Fruit fly (Drosophila melanogaster) whole organism, embryonic: ENCODE results near the gene Gr5a.

Experiments used
- Asciz ChIP-seq: fragments of 200-800 bp; sonication (Bioruptor generic); optimal IDR thresholded peaks from 2 replicates; lab custom pipeline; 2017; ENCODE audit warnings: missing biosample characterization, mild to moderate bottlenecking, missing genetic modification characterization, missing genetic modification reagents
- Bteb2 ChIP-seq: fragments of 200-800 bp; sonication (Bioruptor generic); optimal IDR thresholded peaks from 2 replicates; lab custom pipeline; 2016; ENCODE audit warnings: missing biosample characterization, missing genetic modification characterization
- CG10147 ChIP-seq: fragments of 200-800 bp; sonication (Bioruptor generic); optimal IDR thresholded peaks from 2 replicates; lab custom pipeline; 2019; ENCODE audit warnings: missing biosample characterization, mild to moderate bottlenecking, missing genetic modification characterization, moderate library complexity
- CG1233 ChIP-seq: fragments of 200-800 bp; sonication (Bioruptor generic); optimal IDR thresholded peaks from 4 replicates; lab custom pipeline; 2018; ENCODE audit warnings: missing biosample characterization, mild to moderate bottlenecking, missing genetic modification characterization
- CG12391 ChIP-seq: fragments of 200-800 bp; sonication (Bioruptor generic); optimal IDR thresholded peaks from 3 replicates; lab custom pipeline; 2018; ENCODE audit warnings: missing biosample characterization, mild to moderate bottlenecking, missing genetic modification characterization, moderate library complexity
- CG13424 ChIP-seq: fragments of 200-800 bp; sonication (Bioruptor generic); optimal IDR thresholded peaks from 2 replicates; lab custom pipeline; 2019; ENCODE audit warnings: missing biosample characterization, mild to moderate bottlenecking, missing genetic modification characterization, moderate library complexity
- CG13894 ChIP-seq: fragments of 200-800 bp; sonication (Bioruptor generic); optimal IDR thresholded peaks from 3 replicates; lab custom pipeline; 2018; ENCODE audit warnings: missing biosample characterization, mild to moderate bottlenecking, missing genetic modification characterization, moderate library complexity
- CG14441 ChIP-seq: fragments of 200-800 bp; sonication (Bioruptor generic); IDR thresholded peaks from 2 replicates; pipeline ENCODE4 v1.3.6; 2022; ENCODE audit warnings: missing biosample characterization, missing genetic modification characterization
- CG14965 ChIP-seq: fragments of 200-800 bp; sonication (Bioruptor generic); optimal IDR thresholded peaks from 2 replicates; lab custom pipeline; 2016; ENCODE audit warnings: missing biosample characterization, missing genetic modification characterization, borderline replicate concordance
- CG16779 ChIP-seq: fragments of 200-800 bp; sonication (Bioruptor generic); IDR thresholded peaks from 2 replicates; pipeline ENCODE4 v1.3.6; 2022; ENCODE audit warnings: missing biosample characterization, missing genetic modification characterization
- CG16813 ChIP-seq: fragments of 200-800 bp; sonication (Bioruptor generic); IDR thresholded peaks from 3 replicates; pipeline ENCODE4 v1.3.6; 2022; ENCODE audit warnings: missing biosample characterization, missing genetic modification characterization; ENCODE audit not compliant: partially characterized antibody
- CG18599 ChIP-seq: fragments of 200-800 bp; sonication (Bioruptor generic); optimal IDR thresholded peaks from 3 replicates; lab custom pipeline; 2017; ENCODE audit warnings: missing biosample characterization, missing genetic modification characterization, mild to moderate bottlenecking, moderate library complexity, missing genetic modification reagents
- CG2116 ChIP-seq: fragments of 200-800 bp; sonication (Bioruptor generic); optimal IDR thresholded peaks from 3 replicates; lab custom pipeline; 2018; ENCODE audit warnings: missing biosample characterization, mild to moderate bottlenecking, missing genetic modification characterization
- CG2120 ChIP-seq: fragments of 200-800 bp; sonication (Bioruptor generic); optimal IDR thresholded peaks from 3 replicates; lab custom pipeline; 2016; ENCODE audit warnings: missing biosample characterization, missing genetic modification characterization
- CG2712 ChIP-seq: fragments of 200-800 bp; optimal IDR thresholded peaks from 3 replicates; lab custom pipeline; 2019; ENCODE audit warnings: missing biosample characterization, mild to moderate bottlenecking, missing genetic modification characterization, moderate library complexity
- CG30020 ChIP-seq: fragments of 200-800 bp; optimal IDR thresholded peaks from 2 replicates; lab custom pipeline; 2019; ENCODE audit warnings: missing biosample characterization, mild to moderate bottlenecking, missing genetic modification characterization, moderate library complexity
- CG3281 ChIP-seq: fragments of 200-800 bp; sonication (Bioruptor generic); optimal IDR thresholded peaks from 3 replicates; lab custom pipeline; 2017; ENCODE audit warnings: missing biosample characterization, mild to moderate bottlenecking, missing genetic modification characterization
- CG3407 ChIP-seq: fragments of 200-800 bp; sonication (Bioruptor generic); optimal IDR thresholded peaks from 2 replicates; lab custom pipeline; 2018; ENCODE audit warnings: missing biosample characterization, mild to moderate bottlenecking, missing genetic modification characterization
- CG4707 ChIP-seq: fragments of 200-800 bp; sonication (Bioruptor generic); optimal IDR thresholded peaks from 2 replicates; lab custom pipeline; 2018; ENCODE audit warnings: missing biosample characterization, mild to moderate bottlenecking, missing genetic modification characterization, moderate library complexity
- CG9876 ChIP-seq: fragments of 200-800 bp; sonication (Bioruptor generic); optimal IDR thresholded peaks from 2 replicates; lab custom pipeline; 2016; ENCODE audit warnings: missing biosample characterization, missing genetic modification characterization
- CG9932 ChIP-seq: fragments of 200-800 bp; sonication (Bioruptor generic); IDR thresholded peaks from 2 replicates; pipeline ENCODE4 v1.3.6; 2022; ENCODE audit warnings: missing biosample characterization, missing genetic modification characterization
- CHES-1-like ChIP-seq: fragments of 200-800 bp; sonication (Bioruptor generic); optimal IDR thresholded peaks from 2 replicates; lab custom pipeline; 2016; ENCODE audit warnings: missing biosample characterization, missing genetic modification characterization
- CkIIα-i1 ChIP-seq: fragments of 200-800 bp; sonication (Bioruptor generic); IDR thresholded peaks from 2 replicates; pipeline ENCODE4 v1.3.6; 2022; ENCODE audit warnings: missing biosample characterization, missing genetic modification characterization
- Deaf1 ChIP-seq: fragments of 200-800 bp; optimal IDR thresholded peaks from 3 replicates; lab custom pipeline; 2019; ENCODE audit warnings: missing biosample characterization, mild to moderate bottlenecking, missing genetic modification characterization, moderate library complexity
- Dp ChIP-seq: fragments of 200-800 bp; sonication (Bioruptor generic); optimal IDR thresholded peaks from 2 replicates; lab custom pipeline; 2018; ENCODE audit warnings: missing biosample characterization, mild to moderate bottlenecking, missing genetic modification characterization, moderate library complexity
- Fer3 ChIP-seq: fragments of 200-800 bp; sonication (Bioruptor generic); optimal IDR thresholded peaks from 2 replicates; lab custom pipeline; 2018; ENCODE audit warnings: missing biosample characterization, mild to moderate bottlenecking, missing genetic modification characterization, moderate library complexity
- HLH54F ChIP-seq: fragments of 200-800 bp; sonication (Bioruptor generic); optimal IDR thresholded peaks from 3 replicates; lab custom pipeline; 2016; ENCODE audit warnings: missing biosample characterization, missing genetic modification characterization
- Mes4 ChIP-seq: fragments of 200-800 bp; sonication (Bioruptor generic); optimal IDR thresholded peaks from 2 replicates; lab custom pipeline; 2016; ENCODE audit warnings: missing biosample characterization, missing genetic modification characterization
- NFAT ChIP-seq: fragments of 200-800 bp; sonication (Bioruptor generic); IDR thresholded peaks from 2 replicates; pipeline ENCODE4 v1.3.6; 2022; ENCODE audit warnings: missing biosample characterization, missing genetic modification characterization
- Nf-YA ChIP-seq: fragments of 200-800 bp; sonication (Bioruptor generic); IDR thresholded peaks from 2 replicates; pipeline ENCODE4 v1.3.6; 2022; ENCODE audit warnings: missing biosample characterization, missing genetic modification characterization
- Optix ChIP-seq: fragments of 200-800 bp; sonication (Bioruptor generic); IDR thresholded peaks from 3 replicates; pipeline ENCODE4 v1.3.6; 2022; ENCODE audit warnings: missing biosample characterization, missing genetic modification characterization
- Poxn ChIP-seq: fragments of 200-800 bp; sonication (Bioruptor generic); IDR thresholded peaks from 2 replicates; pipeline ENCODE4 v1.3.6; 2022; ENCODE audit warnings: missing biosample characterization, missing genetic modification characterization
- Rfx ChIP-seq: fragments of 200-800 bp; sonication (Bioruptor generic); IDR thresholded peaks from 2 replicates; pipeline ENCODE4 v1.3.6; 2022; ENCODE audit warnings: missing biosample characterization, missing genetic modification characterization
- Ssrp ChIP-seq: fragments of 200-800 bp; sonication (Bioruptor generic); optimal IDR thresholded peaks from 2 replicates; lab custom pipeline; 2018; ENCODE audit warnings: missing biosample characterization, mild to moderate bottlenecking, missing genetic modification characterization, moderate library complexity
- Tbp ChIP-seq: fragments of >200 bp; optimal IDR thresholded peaks from 2 replicates; lab custom pipeline; 2018; ENCODE audit warnings: missing biosample characterization, missing genetic modification characterization
- abd-A ChIP-seq: fragments of 200-800 bp; sonication (Bioruptor generic); optimal IDR thresholded peaks from 3 replicates; lab custom pipeline; 2019; ENCODE audit warnings: missing biosample characterization, mild to moderate bottlenecking, missing genetic modification characterization, moderate library complexity
- ac ChIP-seq: fragments of 200-800 bp; sonication (Bioruptor generic); optimal IDR thresholded peaks from 3 replicates; lab custom pipeline; 2017; ENCODE audit warnings: missing biosample characterization, mild to moderate bottlenecking, missing genetic modification characterization
- ato ChIP-seq: fragments of 200-800 bp; sonication (Bioruptor generic); IDR thresholded peaks from 2 replicates; pipeline ENCODE4 v1.3.6; 2022; ENCODE audit warnings: missing biosample characterization, missing genetic modification characterization; ENCODE audit not compliant: partially characterized antibody
- chif ChIP-seq, 2 experiments: fragments of 200-800 bp; sonication (Bioruptor generic); optimal IDR thresholded peaks; 3 replicates each; lab custom pipeline; 2016; ENCODE audit warnings: missing biosample characterization in 2 of 2, missing genetic modification characterization in 2 of 2
- da ChIP-seq: fragments of 200-800 bp; sonication (Bioruptor generic); optimal IDR thresholded peaks from 2 replicates; lab custom pipeline; 2016; ENCODE audit warnings: missing biosample characterization, missing genetic modification characterization
- disco-r ChIP-seq: fragments of 200-800 bp; sonication (Bioruptor generic); optimal IDR thresholded peaks from 2 replicates; lab custom pipeline; 2016; ENCODE audit warnings: missing biosample characterization, missing genetic modification characterization
- dmrt99B ChIP-seq: fragments of 200-800 bp; sonication (Bioruptor generic); optimal IDR thresholded peaks from 2 replicates; lab custom pipeline; 2018; ENCODE audit warnings: missing biosample characterization, mild to moderate bottlenecking, missing genetic modification characterization, moderate library complexity
- ind ChIP-seq: fragments of 200-800 bp; sonication (Bioruptor generic); optimal IDR thresholded peaks from 3 replicates; lab custom pipeline; 2016; ENCODE audit warnings: missing biosample characterization, missing genetic modification characterization
- jigr1 ChIP-seq: fragments of 200-800 bp; sonication (Bioruptor generic); IDR thresholded peaks from 3 replicates; pipeline ENCODE4 v1.3.6; 2022; ENCODE audit warnings: missing biosample characterization, missing genetic modification characterization
- kay ChIP-seq: fragments of 200-800 bp; sonication (Bioruptor generic); optimal IDR thresholded peaks from 2 replicates; lab custom pipeline; 2016; ENCODE audit warnings: missing biosample characterization, missing genetic modification characterization
- maf-S ChIP-seq: fragments of 200-800 bp; sonication (Bioruptor generic); optimal IDR thresholded peaks from 2 replicates; lab custom pipeline; 2016; ENCODE audit warnings: missing biosample characterization, missing genetic modification characterization
- mam ChIP-seq: fragments of 200-800 bp; sonication (Bioruptor generic); optimal IDR thresholded peaks from 3 replicates; lab custom pipeline; 2016; ENCODE audit warnings: missing biosample characterization, missing genetic modification characterization
- oc ChIP-seq: fragments of 200-800 bp; sonication (Bioruptor generic); optimal IDR thresholded peaks from 2 replicates; lab custom pipeline; 2018; ENCODE audit warnings: missing biosample characterization, mild to moderate bottlenecking, missing genetic modification characterization, moderate library complexity
- onecut ChIP-seq: fragments of 200-800 bp; sonication (Bioruptor generic); IDR thresholded peaks from 2 replicates; pipeline ENCODE4 v1.3.6; 2022; ENCODE audit warnings: missing biosample characterization, missing genetic modification characterization
- sqz ChIP-seq: fragments of 200-800 bp; sonication (Bioruptor generic); optimal IDR thresholded peaks from 3 replicates; lab custom pipeline; 2018; ENCODE audit warnings: missing biosample characterization, mild to moderate bottlenecking, missing genetic modification characterization
- vvl ChIP-seq: fragments of 200-800 bp; sonication (Bioruptor generic); IDR thresholded peaks from 2 replicates; pipeline ENCODE4 v1.3.6; 2022; ENCODE audit warnings: missing biosample characterization, missing genetic modification characterization

Gr5a gene

DNA sequence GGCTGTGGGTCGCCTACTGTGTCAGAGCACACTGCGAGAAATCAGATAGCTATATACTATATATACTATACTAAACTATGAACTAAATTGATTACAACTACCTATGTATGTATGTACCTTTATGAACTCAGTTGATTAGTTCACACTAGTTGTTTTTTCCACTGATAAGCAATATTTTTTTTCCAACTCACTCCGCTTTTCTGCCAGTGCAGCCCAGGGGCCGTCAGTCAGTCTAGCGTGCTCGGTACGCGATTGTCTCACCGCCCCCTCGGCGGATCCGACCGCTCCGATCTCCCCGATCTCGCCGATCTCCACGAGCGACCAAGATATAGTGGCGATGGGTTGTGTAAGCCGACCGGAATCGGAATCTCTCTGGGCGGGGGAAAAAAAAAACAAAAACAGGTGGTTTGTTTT is 25.5 kb downstream of the Gr5a start (continued):
- TF ChIP-seq CG2712 (tag; lab: Kevin White, UChicago), result peak; percentile 84
- TF ChIP-seq CG16779 (GFP tag; lab: Robert Waterston, UW), result peak; percentile 89
- peak; percentile 57; the same call in 1 of the 3 replicates for TF ChIP-seq jigr1 (GFP tag; lab: Robert Waterston, UW)
- TF ChIP-seq abd-A, result no peak
- no peak for TF ChIP-seq CG30020
- 0 out of 2 replicates have a peak, but pooled peaks have one; percentile 47 for TF ChIP-seq CkIIα-i1 (GFP tag; lab: Robert Waterston, UW)
- TF ChIP-seq Mes4 (GFP tag; lab: Kevin White, UChicago), result no peak
- TF ChIP-seq Optix (GFP tag; lab: Robert Waterston, UW), result peak; percentile 86
- peak; percentile 75 for TF ChIP-seq kay (GFP tag; lab: Kevin White, UChicago)
- peak; percentile 95 for TF ChIP-seq CG14441 (GFP tag; lab: Robert Waterston, UW)
- TF ChIP-seq sqz (GFP tag; lab: Kevin White, UChicago), result peak; percentile 57
- TF ChIP-seq CG13894 (tag; lab: Kevin White, UChicago), result peak; percentile 95
- TF ChIP-seq Deaf1 (tag; lab: Kevin White, UChicago), result peak; percentile 82
- TF ChIP-seq CG3407 (GFP tag; lab: Kevin White, UChicago), result peak; percentile 56
- TF ChIP-seq onecut (GFP tag; lab: Robert Waterston, UW), result peak; percentile 74
- peak; percentile 72 for TF ChIP-seq Poxn (GFP tag; lab: Robert Waterston, UW)
- TF ChIP-seq CG10147, result peak; percentile 89
- TF ChIP-seq CG14965 (GFP tag; lab: Kevin White, UChicago), result no peak
- TF ChIP-seq CG3281 (GFP tag; lab: Kevin White, UChicago), result peak; percentile 88
- TF ChIP-seq CG9876, result peak; percentile 21
- peak; percentile 86 for TF ChIP-seq Fer3 (tag; lab: Kevin White, UChicago)
- peak; percentile 43 for TF ChIP-seq HLH54F (GFP tag; lab: Kevin White, UChicago)
- TF ChIP-seq Dp, result no peak
- no peak for TF ChIP-seq CG16813 (GFP tag; lab: Robert Waterston, UW)
- TF ChIP-seq Bteb2, result peak; percentile 67
- TF ChIP-seq CG9932 (GFP tag; lab: Robert Waterston, UW), result peak; percentile 90
- peak; percentile 84 for TF ChIP-seq ind (GFP tag; lab: Kevin White, UChicago)
- TF ChIP-seq dmrt99B (tag; lab: Kevin White, UChicago), result peak; percentile 89
- TF ChIP-seq CG4707 (GFP tag; lab: Kevin White, UChicago), result no peak
- TF ChIP-seq CG13424 (tag; lab: Kevin White, UChicago), result peak; percentile 79
- TF ChIP-seq da (GFP tag; lab: Kevin White, UChicago), result no peak
- peak; percentile 48 to 76 for TF ChIP-seq chif (GFP tag; optimal IDR thresholded peaks at IDR 0.05; lab: Kevin White, UChicago)
- TF ChIP-seq CHES-1-like (GFP tag; lab: Kevin White, UChicago), result peak; percentile 27
- peak; percentile 87 for TF ChIP-seq CG2120 (GFP tag; lab: Kevin White, UChicago)
- peak; percentile 59 for TF ChIP-seq Ssrp (tag; lab: Kevin White, UChicago)
- peak; percentile 88 for TF ChIP-seq Nf-YA (GFP tag; lab: Robert Waterston, UW)
- TF ChIP-seq Rfx (GFP tag; lab: Robert Waterston, UW), result peak; percentile 96
- TF ChIP-seq Tbp, result no peak
- TF ChIP-seq CG2116 (GFP tag; lab: Kevin White, UChicago), result no peak
- TF ChIP-seq CG1233 (GFP tag; lab: Kevin White, UChicago), result peak; percentile 70
- TF ChIP-seq disco-r (GFP tag; lab: Kevin White, UChicago), result peak; percentile 30
- TF ChIP-seq CG18599, result peak; percentile 94
- peak; percentile 89 for TF ChIP-seq NFAT (GFP tag; lab: Robert Waterston, UW)
- no peak for TF ChIP-seq ato (GFP tag; lab: Robert Waterston, UW)
- peak; percentile 83 for TF ChIP-seq mam (GFP tag; lab: Kevin White, UChicago)
- TF ChIP-seq vvl, result peak; percentile 94
- peak; percentile 80 for TF ChIP-seq CG12391 (tag; lab: Kevin White, UChicago)
- TF ChIP-seq oc (tag; lab: Kevin White, UChicago), result peak; percentile 39
- no peak for TF ChIP-seq ac (GFP tag; lab: Kevin White, UChicago)
- TF ChIP-seq maf-S (GFP tag; lab: Kevin White, UChicago), result peak; percentile 42
- peak; percentile 79 for TF ChIP-seq Asciz (GFP tag; lab: Kevin White, UChicago)
